Fruit fly (Drosophila melanogaster): ENCODE results near the gene gammaSnap2.
A peak's percentile ranks its signal among the peaks of the same experiment; 100 is the strongest.

Gene gammaSnap2

DNA sequence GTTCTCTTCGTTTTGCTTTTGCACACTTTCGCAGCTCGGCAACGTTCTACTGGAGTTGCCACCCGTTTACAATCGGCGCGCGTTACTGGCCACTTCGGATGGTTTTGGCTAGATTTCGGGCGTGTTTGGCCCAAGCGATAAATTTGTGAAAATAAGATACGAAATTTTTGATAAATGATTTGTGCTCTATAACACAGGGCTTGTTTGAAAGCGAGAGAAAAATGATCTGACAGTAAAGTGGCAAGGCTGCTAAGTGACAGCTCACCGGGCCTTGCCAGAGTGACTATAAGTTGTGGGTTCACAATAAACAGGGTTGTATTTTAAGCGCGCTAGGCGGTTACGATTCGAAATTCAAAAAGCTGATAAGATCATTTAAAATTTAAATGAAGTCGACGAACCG is 11.3 kb downstream of the gammaSnap2 start, which contains the start of gene Fmr1 (continued):
- TF ChIP-seq nerfin-2 (GFP tag; IDR thresholded peaks at IDR 0.05; ENCODE audit: partially characterized antibody): no peak
- TF ChIP-seq CG10209 (GFP tag; optimal IDR thresholded peaks at IDR 0.05): peak; percentile 28
- TF ChIP-seq ato (GFP tag; IDR thresholded peaks at IDR 0.05; ENCODE audit: partially characterized antibody): no peak
- peak; percentile 59 for TF ChIP-seq Mad (GFP tag; optimal IDR thresholded peaks at IDR 0.05)
- no peak for TF ChIP-seq TFAM (GFP tag; optimal IDR thresholded peaks at IDR 0.05)
- peak; percentile 61 for TF ChIP-seq CG17361 (GFP tag; IDR thresholded peaks at IDR 0.05)
- peak; percentile 53 for TF ChIP-seq sisA (GFP tag; IDR thresholded peaks at IDR 0.05)
- no peak for TF ChIP-seq CG34376 (GFP tag; optimal IDR thresholded peaks at IDR 0.05)
- peak; percentile 54 for TF ChIP-seq bab2 (GFP tag; optimal IDR thresholded peaks at IDR 0.05)
- no peak for TF ChIP-seq ssp (GFP tag; IDR thresholded peaks at IDR 0.05)
- TF ChIP-seq CG11504 (tag; optimal IDR thresholded peaks at IDR 0.05): peak; percentile 64
- no peak for TF ChIP-seq Rx (GFP tag; IDR thresholded peaks at IDR 0.05)
- peak; percentile 51; the same call in 1 of the 2 replicates for TF ChIP-seq lmd (GFP tag; IDR thresholded peaks at IDR 0.05)
- peak; percentile 75 for TF ChIP-seq CG12769 (tag; optimal IDR thresholded peaks at IDR 0.05)
- TF ChIP-seq Mrtf (GFP tag; IDR thresholded peaks at IDR 0.05): no peak
- TF ChIP-seq CG12104 (GFP tag; optimal IDR thresholded peaks at IDR 0.05): no peak
- no peak for TF ChIP-seq CG10366 (GFP tag; IDR thresholded peaks at IDR 0.05)
- TF ChIP-seq CG7786 (GFP tag; optimal IDR thresholded peaks at IDR 0.05): peak; percentile 48
- TF ChIP-seq ap (GFP tag; IDR thresholded peaks at IDR 0.05): 0 out of 2 replicates have a peak, but pooled peaks have one; percentile 23
- no peak for TF ChIP-seq ci (GFP tag; IDR thresholded peaks at IDR 0.05)
- peak; percentile 5 for TF ChIP-seq CG11398 (GFP tag; optimal IDR thresholded peaks at IDR 0.05)
- peak; percentile 40 for TF ChIP-seq Elba2 (GFP tag; optimal IDR thresholded peaks at IDR 0.05)
- no peak for TF ChIP-seq CG10321 (GFP tag; IDR thresholded peaks at IDR 0.05)
- TF ChIP-seq CG5180 (GFP tag; optimal IDR thresholded peaks at IDR 0.05): no peak
- TF ChIP-seq unpg (GFP tag; optimal IDR thresholded peaks at IDR 0.05): peak; percentile 43
- peak; percentile 29 for TF ChIP-seq tin (GFP tag; optimal IDR thresholded peaks at IDR 0.05)
- peak; percentile 18 for TF ChIP-seq CG7928 (GFP tag; optimal IDR thresholded peaks at IDR 0.05)
- peak; percentile 58 for TF ChIP-seq CG30403 (GFP tag; optimal IDR thresholded peaks at IDR 0.05)
- TF ChIP-seq Oli (tag; optimal IDR thresholded peaks at IDR 0.05): peak; percentile 37
- TF ChIP-seq crc (GFP tag; optimal IDR thresholded peaks at IDR 0.05): peak; percentile 33
- peak; percentile 59 for TF ChIP-seq zfh2 (GFP tag; optimal IDR thresholded peaks at IDR 0.05)
- peak; percentile 94 for TF ChIP-seq CG17186 (GFP tag; optimal IDR thresholded peaks at IDR 0.05)
- TF ChIP-seq row (GFP tag; IDR thresholded peaks at IDR 0.05): peak; percentile 70
- TF ChIP-seq so (GFP tag; IDR thresholded peaks at IDR 0.05): 0 out of 3 replicates have a peak, but pooled peaks have one; percentile 42
- peak; percentile 29 for TF ChIP-seq Atf-2 (GFP tag; optimal IDR thresholded peaks at IDR 0.05)
- peak; percentile 71 for TF ChIP-seq D (optimal IDR thresholded peaks at IDR 0.05)
- TF ChIP-seq D (GFP tag; optimal IDR thresholded peaks at IDR 0.05): no peak
- TF ChIP-seq CG8089 (GFP tag; optimal IDR thresholded peaks at IDR 0.05): peak; percentile 45
- no peak for TF ChIP-seq cato (GFP tag; optimal IDR thresholded peaks at IDR 0.05; ENCODE audit: borderline replicate concordance)
- TF ChIP-seq Eip74EF (GFP tag; optimal IDR thresholded peaks at IDR 0.05): no peak
- TF ChIP-seq CG18619 (GFP tag; optimal IDR thresholded peaks at IDR 0.05): peak; percentile 31
- TF ChIP-seq ham (GFP tag; IDR thresholded peaks at IDR 0.05): no peak
- peak; percentile 41; the same call in 1 of the 3 replicates for TF ChIP-seq Optix (GFP tag; IDR thresholded peaks at IDR 0.05)
- no peak for TF ChIP-seq lov (optimal IDR thresholded peaks at IDR 0.05)
- no peak for TF ChIP-seq lov (GFP tag; IDR thresholded peaks at IDR 0.05)
- peak; percentile 73 for TF ChIP-seq HmgZ (tag; optimal IDR thresholded peaks at IDR 0.05)
- TF ChIP-seq Hmx (GFP tag; optimal IDR thresholded peaks at IDR 0.05): no peak
- TF ChIP-seq CG32767 (GFP tag; IDR thresholded peaks at IDR 0.05): no peak
- peak; percentile 32 for TF ChIP-seq CG10654 (GFP tag; optimal IDR thresholded peaks at IDR 0.05)
- TF ChIP-seq CG3838 (GFP tag; optimal IDR thresholded peaks at IDR 0.05): no peak
- TF ChIP-seq Hr51 (GFP tag; optimal IDR thresholded peaks at IDR 0.05): peak; percentile 11 to 53
- peak; percentile 33; the same call in 1 of the 2 replicates for TF ChIP-seq MBD-R2 (GFP tag; IDR thresholded peaks at IDR 0.05)

All from whole organism, embryonic.